Fruit fly (Drosophila melanogaster): ENCODE data around the gene CG9521.

DNA sequence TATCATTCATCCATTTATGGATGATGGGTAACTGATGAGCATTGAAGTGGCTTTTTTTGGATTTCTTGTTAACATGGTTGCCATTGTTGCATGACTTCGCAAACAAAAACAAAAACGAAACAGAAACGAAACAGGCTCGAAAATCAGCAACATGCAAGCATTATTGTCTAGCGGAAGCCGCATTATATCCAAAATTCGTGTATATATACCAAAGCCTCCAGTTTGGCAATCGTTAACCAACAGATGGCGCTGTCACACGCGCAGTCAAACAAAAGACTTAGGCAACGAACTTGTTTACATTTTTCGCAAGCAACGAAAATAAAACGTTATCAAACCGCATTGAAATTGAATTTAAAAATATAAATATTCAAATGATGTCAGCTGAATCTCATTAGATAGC is 25.8 kb upstream of the CG9521 start:
- TF ChIP-seq woc (GFP tag; optimal IDR thresholded peaks at IDR 0.05) (no peak), fru (GFP tag; optimal IDR thresholded peaks at IDR 0.05) (no peak), lola (GFP tag; optimal IDR thresholded peaks at IDR 0.05) (no peak), CG9705 (GFP tag; optimal IDR thresholded peaks at IDR 0.05) (no peak), OdsH (GFP tag; optimal IDR thresholded peaks at IDR 0.05) (no peak), sage (GFP tag; optimal IDR thresholded peaks at IDR 0.05) (no peak), HLH106 (tag; optimal IDR thresholded peaks at IDR 0.05) (no peak), Hr78 (GFP tag; optimal IDR thresholded peaks at IDR 0.05) (no peak), psq (GFP tag; optimal IDR thresholded peaks at IDR 0.05) (no peak), Mio (GFP tag; optimal IDR thresholded peaks at IDR 0.05) (no peak)

All from whole organism, wandering third instar larva.